Worm (Caenorhabditis elegans): ENCODE measurements around the gene clec-187.

clec-187 gene

ce11 chrIV:12845596-12845995 is 25.7 kb downstream of the clec-187 start, which contains the start of gene txt-19 (continued):
- TF ChIP-seq ztf-11 (tag; optimal IDR thresholded peaks at IDR 0.05) (no peak), nhr-21 (tag; optimal IDR thresholded peaks at IDR 0.05) (no peak), lin-13 (GFP tag; optimal IDR thresholded peaks at IDR 0.05) (peak; percentile 8), nhr-237 (tag; optimal IDR thresholded peaks at IDR 0.05) (no peak), ZK546.5 (tag; optimal IDR thresholded peaks at IDR 0.05) (no peak), F13H6.1 (tag; optimal IDR thresholded peaks at IDR 0.05) (peak; percentile 28), ama-1 (optimal IDR thresholded peaks at IDR 0.05) (no peak), fos-1 (tag; optimal IDR thresholded peaks at IDR 0.05) (no peak), nhr-6 (tag; optimal IDR thresholded peaks at IDR 0.05) (no peak), crh-2 (tag; optimal IDR thresholded peaks at IDR 0.05) (peak; percentile 12), sma-3 (GFP tag; optimal IDR thresholded peaks at IDR 0.05) (no peak), lin-39 (tag; optimal IDR thresholded peaks at IDR 0.05) (no peak), nhr-77 (tag; optimal IDR thresholded peaks at IDR 0.05) (no peak), gmeb-1 (tag; optimal IDR thresholded peaks at IDR 0.05) (no peak), nhr-23 (tag; optimal IDR thresholded peaks at IDR 0.05) (no peak), aly-2 (tag; optimal IDR thresholded peaks at IDR 0.05) (no peak), mbf-1 (tag; optimal IDR thresholded peaks at IDR 0.05) (no peak)

- TF ChIP-seq lsy-2 (tag; optimal IDR thresholded peaks at IDR 0.05), result peak in 1 of 2 experiments; percentile 7
- TF ChIP-seq C34F6.9 (tag; optimal IDR thresholded peaks at IDR 0.05), result peak; percentile 18
- no peak for TF ChIP-seq nhr-77 (tag; optimal IDR thresholded peaks at IDR 0.05)
These were observed 28.4 kb downstream of the clec-187 start for ce11 chrIV:12842895-12843294.

- TF ChIP-seq lin-39 (tag; optimal IDR thresholded peaks at IDR 0.05) (no peak), fos-1 (tag; optimal IDR thresholded peaks at IDR 0.05) (peak; percentile 85), aly-2 (tag; optimal IDR thresholded peaks at IDR 0.05) (no peak), zag-1 (tag; optimal IDR thresholded peaks at IDR 0.05) (no peak), F13H6.1 (tag; optimal IDR thresholded peaks at IDR 0.05) (no peak), nhr-129 (tag; optimal IDR thresholded peaks at IDR 0.05) (no peak), elt-3 (tag; optimal IDR thresholded peaks at IDR 0.05) (no peak), skn-1 (tag; optimal IDR thresholded peaks at IDR 0.05) (peak; percentile 71), unc-55 (GFP tag; optimal IDR thresholded peaks at IDR 0.05) (no peak), nhr-11 (tag; optimal IDR thresholded peaks at IDR 0.05) (no peak), ceh-82 (tag; optimal IDR thresholded peaks at IDR 0.05) (no peak), nhr-25 (tag; optimal IDR thresholded peaks at IDR 0.05) (no peak), lsy-2 (tag; optimal IDR thresholded peaks at IDR 0.05) (peak in 1 of 2 experiments; percentile 8), gmeb-1 (tag; optimal IDR thresholded peaks at IDR 0.05) (peak; percentile 32), mbf-1 (tag; optimal IDR thresholded peaks at IDR 0.05) (no peak), ama-1 (optimal IDR thresholded peaks at IDR 0.05) (no peak), peb-1 (tag; optimal IDR thresholded peaks at IDR 0.05) (no peak), sem-4 (tag; optimal IDR thresholded peaks at IDR 0.05) (no peak), sma-9 (GFP tag; optimal IDR thresholded peaks at IDR 0.05) (peak; percentile 55), sma-9 (tag; optimal IDR thresholded peaks at IDR 0.05) (no peak), R02D3.7 (tag; optimal IDR thresholded peaks at IDR 0.05) (no peak), crh-2 (tag; optimal IDR thresholded peaks at IDR 0.05) (peak; percentile 53), ztf-11 (tag; optimal IDR thresholded peaks at IDR 0.05) (no peak), ztf-4 (tag; optimal IDR thresholded peaks at IDR 0.05) (no peak), snpc-4 (tag; optimal IDR thresholded peaks at IDR 0.05) (no peak)
These were observed 29.2 kb downstream of the clec-187 start for ce11 chrIV:12842121-12842520.

ce11 chrIV:12840873-12841272 is 30.4 kb downstream of the clec-187 start:
- TF ChIP-seq snpc-4 (tag; optimal IDR thresholded peaks at IDR 0.05) (no peak), sma-3 (GFP tag; optimal IDR thresholded peaks at IDR 0.05) (no peak), peb-1 (tag; optimal IDR thresholded peaks at IDR 0.05) (no peak), nhr-6 (tag; optimal IDR thresholded peaks at IDR 0.05) (no peak), fos-1 (tag; optimal IDR thresholded peaks at IDR 0.05) (no peak), nhr-21 (tag; optimal IDR thresholded peaks at IDR 0.05) (no peak), lsy-2 (tag; optimal IDR thresholded peaks at IDR 0.05) (no peak), lin-39 (tag; optimal IDR thresholded peaks at IDR 0.05) (no peak), zag-1 (tag; optimal IDR thresholded peaks at IDR 0.05) (no peak), nhr-237 (tag; optimal IDR thresholded peaks at IDR 0.05) (no peak), sem-4 (tag; optimal IDR thresholded peaks at IDR 0.05) (no peak), ztf-4 (tag; optimal IDR thresholded peaks at IDR 0.05) (no peak), unc-62 (GFP tag; optimal IDR thresholded peaks at IDR 0.05) (no peak), dmd-4 (tag; optimal IDR thresholded peaks at IDR 0.05) (no peak), nhr-25 (tag; optimal IDR thresholded peaks at IDR 0.05) (no peak), F13H6.1 (tag; optimal IDR thresholded peaks at IDR 0.05) (no peak), gmeb-1 (tag; optimal IDR thresholded peaks at IDR 0.05) (no peak)
